Fruit fly (Drosophila melanogaster): ENCODE data around the gene bigmax.

Gene bigmax

dm6 chr3R:27246264-27246663, 42.1 kb downstream of the bigmax start (continued):
- TF ChIP-seq ara (GFP tag; IDR thresholded peaks at IDR 0.05) (no peak), pzg (GFP tag; optimal IDR thresholded peaks at IDR 0.05) (no peak), vvl (GFP tag; IDR thresholded peaks at IDR 0.05) (peak; percentile 86), ttk (GFP tag; IDR thresholded peaks at IDR 0.05) (peak; percentile 52; the same call in 1 of the 2 replicates), CG7556 (GFP tag; optimal IDR thresholded peaks at IDR 0.05) (peak; percentile 86), ftz-f1 (GFP tag; optimal IDR thresholded peaks at IDR 0.05) (no peak), chif (GFP tag; optimal IDR thresholded peaks at IDR 0.05) (peak in 1 of 2 experiments; percentile 14), CrebB (tag; optimal IDR thresholded peaks at IDR 0.05) (peak; percentile 68), gcm (GFP tag; optimal IDR thresholded peaks at IDR 0.05) (peak; percentile 93), CG12391 (tag; optimal IDR thresholded peaks at IDR 0.05) (peak; percentile 91), cas (GFP tag; IDR thresholded peaks at IDR 0.05) (no peak), Poxn (GFP tag; IDR thresholded peaks at IDR 0.05) (no peak), kah (GFP tag; optimal IDR thresholded peaks at IDR 0.05) (peak; percentile 74), ewg (GFP tag; optimal IDR thresholded peaks at IDR 0.05) (peak; percentile 54), CG3065 (GFP tag; optimal IDR thresholded peaks at IDR 0.05) (peak; percentile 12), oc (tag; optimal IDR thresholded peaks at IDR 0.05) (peak; percentile 68), D (optimal IDR thresholded peaks at IDR 0.05) (no peak), D (GFP tag; optimal IDR thresholded peaks at IDR 0.05) (peak; percentile 72), Adf1 (GFP tag; IDR thresholded peaks at IDR 0.05) (no peak), Dip3 (GFP tag; optimal IDR thresholded peaks at IDR 0.05) (no peak), cato (GFP tag; optimal IDR thresholded peaks at IDR 0.05; ENCODE audit: borderline replicate concordance) (peak; percentile 41), dpn (GFP tag; optimal IDR thresholded peaks at IDR 0.05) (peak in 1 of 2 experiments; percentile 67), CG3838 (GFP tag; optimal IDR thresholded peaks at IDR 0.05) (no peak), CG12155 (GFP tag; optimal IDR thresholded peaks at IDR 0.05) (peak; percentile 46), CG16815 (GFP tag; optimal IDR thresholded peaks at IDR 0.05) (peak; percentile 62), Hr51 (GFP tag; optimal IDR thresholded peaks at IDR 0.05) (peak in 1 of 2 experiments; percentile 94), CG33213 (GFP tag; optimal IDR thresholded peaks at IDR 0.05) (no peak), CG15514 (GFP tag; optimal IDR thresholded peaks at IDR 0.05) (peak; percentile 47), CG15479 (GFP tag; optimal IDR thresholded peaks at IDR 0.05) (no peak), Nf-YC (tag; optimal IDR thresholded peaks at IDR 0.05) (peak; percentile 81), Nf-YB (GFP tag; optimal IDR thresholded peaks at IDR 0.05) (peak; percentile 71), CG11723 (GFP tag; optimal IDR thresholded peaks at IDR 0.05) (peak; percentile 26), pum (GFP tag; optimal IDR thresholded peaks at IDR 0.05) (no peak), CG7928 (GFP tag; optimal IDR thresholded peaks at IDR 0.05) (no peak), h (optimal IDR thresholded peaks at IDR 0.05) (no peak), Ravus (GFP tag; IDR thresholded peaks at IDR 0.05) (no peak; the same call in 1 of the 2 replicates), CG8944 (GFP tag; optimal IDR thresholded peaks at IDR 0.05) (no peak), schlank (tag; optimal IDR thresholded peaks at IDR 0.05) (no peak), Meics (GFP tag; optimal IDR thresholded peaks at IDR 0.05) (peak; percentile 75), HmgZ (tag; optimal IDR thresholded peaks at IDR 0.05) (peak; percentile 61), insv (GFP tag; optimal IDR thresholded peaks at IDR 0.05) (no peak), CG12769 (tag; optimal IDR thresholded peaks at IDR 0.05) (peak; percentile 52), Pdp1 (GFP tag; optimal IDR thresholded peaks at IDR 0.05) (peak in 1 of 2 experiments; percentile 32), CG10431 (GFP tag; optimal IDR thresholded peaks at IDR 0.05) (peak; percentile 27), pan (optimal IDR thresholded peaks at IDR 0.05) (no peak), pan (GFP tag; optimal IDR thresholded peaks at IDR 0.05 in 1 of 2, IDR thresholded peaks at IDR 0.05 in 1 of 2) (peak in 1 of 2 experiments; percentile 81), HLH3B (GFP tag; IDR thresholded peaks at IDR 0.05) (peak; percentile 69), tap (tag; optimal IDR thresholded peaks at IDR 0.05) (peak; percentile 91), CG2116 (GFP tag; optimal IDR thresholded peaks at IDR 0.05) (peak; percentile 38), CG17568 (GFP tag; optimal IDR thresholded peaks at IDR 0.05) (no peak), CG14860 (GFP tag; IDR thresholded peaks at IDR 0.05; ENCODE audit: partially characterized antibody) (no peak)

All from whole organism, embryonic.